Worm (Caenorhabditis elegans) whole organism, midembryonic: ENCODE results near the gene pho-7.

Experiments used
- T22C8.4 ChIP-seq: fragments of 200-800 bp; sonication (Bioruptor generic); IDR thresholded peaks from 2 replicates; pipeline ENCODE4 v1.3.6; 2022; ENCODE audit warnings: missing genetic modification characterization, missing compliant biosample characterization
- cog-1 ChIP-seq: sonication (generic microtip); optimal IDR thresholded peaks from 2 replicates; lab custom pipeline; 2016; ENCODE audit warnings: missing genetic modification characterization, missing compliant biosample characterization
- klf-2 ChIP-seq: fragments of 200-800 bp; sonication (Bioruptor generic); conservative IDR thresholded peaks from 2 replicates; pipeline ENCODE4 v1.3.6; 2022; ENCODE audit warnings: missing genetic modification reagents, missing genetic modification characterization, missing compliant biosample characterization
- med-1 ChIP-seq: sonication (generic microtip); optimal IDR thresholded peaks from 2 replicates; lab custom pipeline; 2017; ENCODE audit warnings: missing genetic modification characterization, mild to moderate bottlenecking, missing compliant biosample characterization, antibody characterized with exemption, missing genetic modification reagents; ENCODE audit not compliant: insufficient read depth
- ref-1 ChIP-seq: fragments of 200-800 bp; sonication (Bioruptor generic); conservative IDR thresholded peaks from 2 replicates; pipeline ENCODE4 v1.3.6; 2022; ENCODE audit warnings: missing genetic modification reagents, missing genetic modification characterization, missing compliant biosample characterization
- ztf-23 ChIP-seq: fragments of 200-800 bp; sonication (Bioruptor generic); IDR thresholded peaks from 2 replicates; pipeline ENCODE4 v1.3.6; 2022; ENCODE audit warnings: missing genetic modification reagents, missing genetic modification characterization, missing compliant biosample characterization

DNA sequence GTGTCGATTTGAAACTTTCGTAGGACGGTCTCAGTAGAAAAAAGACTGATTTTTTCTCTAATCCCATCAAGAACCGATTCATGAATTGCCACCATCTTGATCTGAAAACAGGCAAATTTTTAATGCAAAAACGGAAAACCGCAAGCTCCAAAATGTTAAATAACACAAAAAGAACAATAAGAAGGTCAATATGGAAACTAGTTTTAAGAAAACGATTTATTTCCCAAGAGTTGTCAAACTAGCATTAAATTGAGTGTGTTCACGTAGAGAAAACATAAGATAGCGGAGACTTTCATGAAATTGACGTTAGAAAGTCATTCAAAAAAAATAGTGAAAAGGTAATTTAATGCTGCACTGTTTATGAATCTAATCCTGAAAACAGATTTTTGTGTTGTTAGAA, 27.2 kb downstream of the pho-7 start, which contains the start of gene F47B10.9:
- TF ChIP-seq T22C8.4 (no peak), ref-1 (GFP tag; lab: Robert Waterston, UW) (no peak), cog-1 (no peak), ztf-23 (GFP tag; lab: Robert Waterston, UW) (no peak), klf-2 (GFP tag; lab: Robert Waterston, UW) (no peak), med-1 (no peak)
